Fruit fly (Drosophila melanogaster) whole organism, embryonic: Measurements from ENCODE around the gene Pex2.

ENCODE experiments used
- Abd-B ChIP-seq: fragments of 200-800 bp; sonication (Bioruptor generic); optimal IDR thresholded peaks from 2 replicates; lab custom pipeline; 2018; ENCODE audit warnings: missing biosample characterization, mild to moderate bottlenecking, missing genetic modification characterization, moderate library complexity
- CG11695 ChIP-seq: fragments of 200-800 bp; sonication (Bioruptor generic); IDR thresholded peaks from 3 replicates; pipeline ENCODE4 v1.3.6; 2022; ENCODE audit warnings: missing biosample characterization, missing genetic modification characterization
- CG12104 ChIP-seq: fragments of 200-800 bp; sonication (Bioruptor generic); optimal IDR thresholded peaks from 3 replicates; lab custom pipeline; 2016; ENCODE audit warnings: missing biosample characterization, missing genetic modification characterization
- CG12744 ChIP-seq: fragments of 200-800 bp; sonication (Bioruptor generic); optimal IDR thresholded peaks from 2 replicates; lab custom pipeline; 2016; ENCODE audit warnings: missing biosample characterization, missing genetic modification characterization
- CG14014 ChIP-seq: fragments of 200-800 bp; sonication (Bioruptor generic); IDR thresholded peaks from 2 replicates; pipeline ENCODE4 v1.3.6; 2022; ENCODE audit warnings: missing biosample characterization, missing genetic modification characterization
- CG15514 ChIP-seq: fragments of 200-800 bp; sonication (Bioruptor generic); optimal IDR thresholded peaks from 3 replicates; lab custom pipeline; 2017; ENCODE audit warnings: missing biosample characterization, missing genetic modification characterization, mild to moderate bottlenecking, moderate library complexity, missing genetic modification reagents
- CG1602 ChIP-seq: fragments of 200-800 bp; sonication (Bioruptor generic); optimal IDR thresholded peaks from 3 replicates; lab custom pipeline; 2016; ENCODE audit warnings: missing biosample characterization, missing genetic modification characterization
- CG17186 ChIP-seq: fragments of 200-800 bp; sonication (Bioruptor generic); optimal IDR thresholded peaks from 3 replicates; lab custom pipeline; 2017; ENCODE audit warnings: missing biosample characterization, missing genetic modification reagents, missing genetic modification characterization
- CG17568 ChIP-seq: fragments of 200-800 bp; sonication (Bioruptor generic); optimal IDR thresholded peaks from 2 replicates; lab custom pipeline; 2018; ENCODE audit warnings: missing biosample characterization, mild to moderate bottlenecking, missing genetic modification characterization, moderate library complexity
- CG17829 ChIP-seq: fragments of 200-800 bp; optimal IDR thresholded peaks from 2 replicates; lab custom pipeline; 2019; ENCODE audit warnings: missing biosample characterization, mild to moderate bottlenecking, missing genetic modification characterization, moderate library complexity
- CG2116 ChIP-seq: fragments of 200-800 bp; sonication (Bioruptor generic); optimal IDR thresholded peaks from 3 replicates; lab custom pipeline; 2018; ENCODE audit warnings: missing biosample characterization, mild to moderate bottlenecking, missing genetic modification characterization
- CG3407 ChIP-seq: fragments of 200-800 bp; sonication (Bioruptor generic); optimal IDR thresholded peaks from 2 replicates; lab custom pipeline; 2018; ENCODE audit warnings: missing biosample characterization, mild to moderate bottlenecking, missing genetic modification characterization
- CG3995 ChIP-seq: fragments of 200-800 bp; sonication (Bioruptor generic); optimal IDR thresholded peaks from 3 replicates; lab custom pipeline; 2016; ENCODE audit warnings: missing biosample characterization, missing genetic modification characterization
- CG4404 ChIP-seq: fragments of 200-800 bp; sonication (Bioruptor generic); IDR thresholded peaks from 2 replicates; pipeline ENCODE4 v1.3.6; 2022; ENCODE audit warnings: missing biosample characterization, missing genetic modification characterization
- CG6654 ChIP-seq: fragments of 200-800 bp; sonication (Bioruptor generic); optimal IDR thresholded peaks from 2 replicates; lab custom pipeline; 2017; ENCODE audit warnings: missing biosample characterization, mild to moderate bottlenecking, missing genetic modification characterization
- CG6689 ChIP-seq: fragments of 200-800 bp; sonication (Bioruptor generic); IDR thresholded peaks from 2 replicates; pipeline ENCODE4 v1.3.6; 2022; ENCODE audit warnings: missing biosample characterization, missing genetic modification characterization
- CG6791 ChIP-seq: fragments of 200-800 bp; sonication (Bioruptor generic); IDR thresholded peaks from 3 replicates; pipeline ENCODE4 v1.3.6; 2022; ENCODE audit warnings: missing biosample characterization, missing genetic modification characterization; ENCODE audit not compliant: partially characterized antibody
- CoRest ChIP-seq: fragments of 200-800 bp; sonication (Bioruptor generic); optimal IDR thresholded peaks from 3 replicates; lab custom pipeline; 2018; ENCODE audit warnings: missing biosample characterization, mild to moderate bottlenecking, missing genetic modification characterization, moderate library complexity
- CrebB ChIP-seq: fragments of 200-800 bp; sonication (Bioruptor generic); optimal IDR thresholded peaks from 3 replicates; lab custom pipeline; 2018; ENCODE audit warnings: missing biosample characterization, mild to moderate bottlenecking, missing genetic modification characterization
- Dad ChIP-seq: fragments of 200-800 bp; sonication (Bioruptor generic); optimal IDR thresholded peaks from 3 replicates; lab custom pipeline; 2016; ENCODE audit warnings: missing biosample characterization, missing genetic modification characterization
- Deaf1 ChIP-seq: fragments of 200-800 bp; optimal IDR thresholded peaks from 3 replicates; lab custom pipeline; 2019; ENCODE audit warnings: missing biosample characterization, mild to moderate bottlenecking, missing genetic modification characterization, moderate library complexity
- Dfd ChIP-seq, 2 experiments: fragments of >200 bp; optimal IDR thresholded peaks; 2 replicates each; lab custom pipeline; 2017; ENCODE audit warnings: missing biosample characterization in 2 of 2, missing genetic modification characterization in 2 of 2
- Dp ChIP-seq: fragments of 200-800 bp; sonication (Bioruptor generic); optimal IDR thresholded peaks from 2 replicates; lab custom pipeline; 2018; ENCODE audit warnings: missing biosample characterization, mild to moderate bottlenecking, missing genetic modification characterization, moderate library complexity
- Ets65A ChIP-seq: fragments of 200-800 bp; sonication (Bioruptor generic); peaks from one replicate; lab custom pipeline; 2016; ENCODE audit warnings: missing biosample characterization, missing genetic modification characterization
- HLH4C ChIP-seq: fragments of 200-800 bp; sonication (Bioruptor generic); IDR thresholded peaks from 3 replicates; pipeline ENCODE4 v1.3.6; 2022; ENCODE audit warnings: missing biosample characterization, missing genetic modification characterization; ENCODE audit not compliant: partially characterized antibody
- Med ChIP-seq: fragments of 200-800 bp; sonication (Bioruptor generic); peaks from one replicate; lab custom pipeline; 2016; ENCODE audit warnings: missing biosample characterization, missing genetic modification characterization, mild to moderate bottlenecking, inconsistent platforms, moderate library complexity
- Nf-YC ChIP-seq: fragments of 200-800 bp; optimal IDR thresholded peaks from 3 replicates; lab custom pipeline; 2019; ENCODE audit warnings: missing biosample characterization, mild to moderate bottlenecking, missing genetic modification characterization, moderate library complexity
- Optix ChIP-seq: fragments of 200-800 bp; sonication (Bioruptor generic); IDR thresholded peaks from 3 replicates; pipeline ENCODE4 v1.3.6; 2022; ENCODE audit warnings: missing biosample characterization, missing genetic modification characterization
- Sox100B ChIP-seq: fragments of 200-800 bp; sonication (Bioruptor generic); optimal IDR thresholded peaks from 3 replicates; lab custom pipeline; 2018; ENCODE audit warnings: missing biosample characterization, mild to moderate bottlenecking, missing genetic modification characterization
- YL-1 ChIP-seq: fragments of 200-800 bp; sonication (Bioruptor generic); optimal IDR thresholded peaks from 3 replicates; lab custom pipeline; 2017; ENCODE audit warnings: missing biosample characterization, mild to moderate bottlenecking, missing genetic modification characterization
- ash1 ChIP-seq: fragments of 200-800 bp; sonication (Bioruptor generic); optimal IDR thresholded peaks from 2 replicates; lab custom pipeline; 2018; ENCODE audit warnings: missing biosample characterization, mild to moderate bottlenecking, missing genetic modification characterization
- bbx ChIP-seq: fragments of 200-800 bp; sonication (Bioruptor generic); IDR thresholded peaks from 2 replicates; pipeline ENCODE4 v1.3.6; 2022; ENCODE audit warnings: missing biosample characterization, missing genetic modification characterization; ENCODE audit not compliant: partially characterized antibody
- chinmo ChIP-seq: fragments of 200-800 bp; sonication (Bioruptor generic); IDR thresholded peaks from 4 replicates; pipeline ENCODE4 v1.3.6; 2022; ENCODE audit warnings: missing biosample characterization, missing genetic modification characterization; ENCODE audit not compliant: partially characterized antibody
- cwo ChIP-seq: fragments of 200-800 bp; sonication (Bioruptor generic); optimal IDR thresholded peaks from 3 replicates; lab custom pipeline; 2017; ENCODE audit warnings: missing biosample characterization, missing genetic modification characterization, mild to moderate bottlenecking, moderate library complexity, missing genetic modification reagents
- disco-r ChIP-seq: fragments of 200-800 bp; sonication (Bioruptor generic); optimal IDR thresholded peaks from 2 replicates; lab custom pipeline; 2016; ENCODE audit warnings: missing biosample characterization, missing genetic modification characterization
- dpn ChIP-seq, 2 experiments: fragments of 200-800 bp; sonication (Bioruptor generic); optimal IDR thresholded peaks; 3 replicates each; lab custom pipeline; 2016; ENCODE audit warnings: missing biosample characterization in 2 of 2, missing genetic modification characterization in 2 of 2
- grn ChIP-seq: fragments of 200-800 bp; sonication (Bioruptor generic); optimal IDR thresholded peaks from 3 replicates; lab custom pipeline; 2017; ENCODE audit warnings: missing biosample characterization, missing genetic modification characterization
- her ChIP-seq: fragments of 200-800 bp; sonication (Bioruptor generic); optimal IDR thresholded peaks from 2 replicates; lab custom pipeline; 2016; ENCODE audit warnings: missing biosample characterization, missing genetic modification characterization
- hth ChIP-seq: fragments of >200 bp; optimal IDR thresholded peaks from 2 replicates; lab custom pipeline; 2017; ENCODE audit warnings: inconsistent platforms
- mld ChIP-seq: fragments of 200-800 bp; sonication (Bioruptor generic); IDR thresholded peaks from 3 replicates; pipeline ENCODE4 v1.3.6; 2022; ENCODE audit warnings: missing biosample characterization, missing genetic modification characterization; ENCODE audit not compliant: partially characterized antibody
- nau ChIP-seq: fragments of 200-800 bp; sonication (Bioruptor generic); optimal IDR thresholded peaks from 3 replicates; lab custom pipeline; 2017; ENCODE audit warnings: missing biosample characterization, mild to moderate bottlenecking, missing genetic modification characterization, missing genetic modification reagents
- nmo ChIP-seq: fragments of 200-800 bp; sonication (Bioruptor generic); optimal IDR thresholded peaks from 2 replicates; lab custom pipeline; 2018; ENCODE audit warnings: missing biosample characterization, mild to moderate bottlenecking, missing genetic modification characterization, moderate library complexity
- p53 ChIP-seq: fragments of 200-800 bp; sonication (Bioruptor generic); optimal IDR thresholded peaks from 2 replicates; lab custom pipeline; 2016; ENCODE audit warnings: missing biosample characterization, missing genetic modification characterization
- pho ChIP-seq: fragments of 200-800 bp; sonication (Bioruptor generic); optimal IDR thresholded peaks from 2 replicates; lab custom pipeline; 2016; ENCODE audit warnings: missing biosample characterization, missing genetic modification characterization
- pum ChIP-seq: fragments of 200-800 bp; sonication (Bioruptor generic); optimal IDR thresholded peaks from 2 replicates; lab custom pipeline; 2016; ENCODE audit warnings: missing biosample characterization, missing genetic modification characterization
- pzg ChIP-seq: fragments of 200-800 bp; sonication (Bioruptor generic); optimal IDR thresholded peaks from 3 replicates; lab custom pipeline; 2018; ENCODE audit warnings: missing biosample characterization, mild to moderate bottlenecking, missing genetic modification characterization, moderate library complexity
- shn ChIP-seq: fragments of 200-800 bp; sonication (Bioruptor generic); optimal IDR thresholded peaks from 3 replicates; lab custom pipeline; 2016; ENCODE audit warnings: missing biosample characterization, missing genetic modification characterization
- vnd ChIP-seq: fragments of 200-800 bp; sonication (Bioruptor generic); IDR thresholded peaks from 3 replicates; pipeline ENCODE4 v1.3.6; 2022; ENCODE audit warnings: missing biosample characterization, missing genetic modification characterization; ENCODE audit not compliant: partially characterized antibody

Pex2 gene

dm6 chr3L:8289336-8290258 lies 49.3 kb upstream of the Pex2 start, which contains the start of gene cert (continued):
- peak; percentile 82 for TF ChIP-seq bbx (GFP tag; lab: Robert Waterston, UW)
- TF ChIP-seq dpn (GFP tag; optimal IDR thresholded peaks at IDR 0.05; lab: Kevin White, UChicago), result peak; percentile 33 to 44
- peak; percentile 37 for TF ChIP-seq CG3995 (GFP tag; lab: Kevin White, UChicago)
- peak; percentile 87 for TF ChIP-seq Dp
- peak; percentile 16 for TF ChIP-seq Abd-B (GFP tag; lab: Kevin White, UChicago)
- TF ChIP-seq pum, result peak; percentile 6
- no peak for TF ChIP-seq CrebB
- TF ChIP-seq Nf-YC (tag; lab: Kevin White, UChicago), result no peak
- peak; percentile 33 for TF ChIP-seq CG17568 (GFP tag; lab: Kevin White, UChicago)
- peak; percentile 81 for TF ChIP-seq pzg (GFP tag; lab: Kevin White, UChicago)
- peak; percentile 89 for TF ChIP-seq CG6791 (GFP tag; lab: Robert Waterston, UW)
- peak; percentile 10 for TF ChIP-seq CG12104
- TF ChIP-seq CG6689, result no peak
- peak; percentile 83; the same call in 2 of the 3 replicates for TF ChIP-seq mld (GFP tag; lab: Robert Waterston, UW)
- TF ChIP-seq CG6654 (GFP tag; lab: Kevin White, UChicago), result no peak
- TF ChIP-seq CoRest, result peak; percentile 33
- TF ChIP-seq vnd (GFP tag; lab: Robert Waterston, UW), result peak; percentile 90
- TF ChIP-seq nmo (GFP tag; lab: Kevin White, UChicago), result peak; percentile 70
- TF ChIP-seq ash1, result no peak
- peak; percentile 62; the same call in 1 of the 4 replicates for TF ChIP-seq chinmo
- peak; percentile 36 for TF ChIP-seq CG17829 (tag; lab: Kevin White, UChicago)
- TF ChIP-seq hth (lab: Kevin White, UChicago), result no peak
- no peak for TF ChIP-seq her (GFP tag; lab: Kevin White, UChicago)
- no peak for TF ChIP-seq Optix
- no peak for TF ChIP-seq CG12744 (GFP tag; lab: Kevin White, UChicago)
- TF ChIP-seq Dfd (GFP tag; optimal IDR thresholded peaks at IDR 0.05; lab: Kevin White, UChicago), result no peak
- TF ChIP-seq CG15514 (GFP tag; lab: Kevin White, UChicago), result peak; percentile 72
- no peak for TF ChIP-seq CG3407 (GFP tag; lab: Kevin White, UChicago)
- peak; percentile 52 for TF ChIP-seq YL-1 (GFP tag; lab: Kevin White, UChicago)
- peak; percentile 81 for TF ChIP-seq Med
- TF ChIP-seq HLH4C, result peak; percentile 83
- TF ChIP-seq Deaf1 (tag; lab: Kevin White, UChicago), result peak; percentile 12
- TF ChIP-seq pho (GFP tag; lab: Kevin White, UChicago), result peak; percentile 45
- TF ChIP-seq shn (GFP tag; lab: Kevin White, UChicago), result peak; percentile 29
- TF ChIP-seq CG4404, result no peak
- peak; percentile 35 for TF ChIP-seq Dad (GFP tag; lab: Kevin White, UChicago)
- peak; percentile 2 for TF ChIP-seq Sox100B
- peak; percentile 29 for TF ChIP-seq nau (GFP tag; lab: Kevin White, UChicago)
- peak; percentile 7 for TF ChIP-seq cwo (GFP tag; lab: Kevin White, UChicago)
- TF ChIP-seq CG17186 (GFP tag; lab: Kevin White, UChicago), result peak; percentile 13
- peak; percentile 92 for TF ChIP-seq CG2116 (GFP tag; lab: Kevin White, UChicago)
- peak; percentile 38 for TF ChIP-seq p53 (GFP tag; lab: Kevin White, UChicago)
- TF ChIP-seq CG14014, result no peak
- TF ChIP-seq CG1602 (GFP tag; lab: Kevin White, UChicago), result no peak
- peak; percentile 97 for TF ChIP-seq grn (GFP tag; lab: Kevin White, UChicago)
- 0 out of 3 replicates have a peak, but pooled peaks have one; percentile 40 for TF ChIP-seq CG11695 (GFP tag; lab: Robert Waterston, UW)
- no peak for TF ChIP-seq disco-r (GFP tag; lab: Kevin White, UChicago)
- TF ChIP-seq Ets65A (GFP tag; lab: Kevin White, UChicago), result peak; percentile 94
